Worm (Caenorhabditis elegans) whole organism, L4/young adult: ENCODE results near the gene Y54G2A.11.

Source experiments
- W03F9.2 ChIP-seq: fragments of 150-350 bp; optimal IDR thresholded peaks from 2 replicates; lab custom pipeline; 2014; ENCODE audit warnings: missing biosample characterization, missing genetic modification characterization
- dao-5 ChIP-seq: sonication (generic microtip); optimal IDR thresholded peaks from 2 replicates; lab custom pipeline; 2016; ENCODE audit warnings: missing genotype, missing genetic modification characterization, moderate library complexity, missing compliant biosample characterization
- him-1 ChIP-seq: sonication (generic microtip); optimal IDR thresholded peaks from 2 replicates; lab custom pipeline; 2016; ENCODE audit warnings: missing genotype, missing genetic modification reagents, missing genetic modification characterization, missing compliant biosample characterization

- TF ChIP-seq him-1 (tag; lab: Kevin White, UChicago) (no peak), dao-5 (tag; lab: Kevin White, UChicago) (no peak), W03F9.2 (no peak)
Observed at ce11 chrIV:2802193-2802592, 30.6 kb upstream of the Y54G2A.11 start.
